Fruit fly (Drosophila melanogaster) whole organism, prepupa: ENCODE results near the gene Adsl.

Experiments used
- CG10631 ChIP-seq: fragments of 200-800 bp; sonication (Bioruptor generic); optimal IDR thresholded peaks from 2 replicates; lab custom pipeline; 2016; ENCODE audit warnings: missing biosample characterization, missing genetic modification characterization
- CG11294 ChIP-seq: fragments of 200-800 bp; sonication (Bioruptor generic); IDR thresholded peaks from 2 replicates; pipeline ENCODE4 v1.3.6; 2022; ENCODE audit warnings: missing biosample characterization, missing genetic modification characterization
- CG11762 ChIP-seq: fragments of 200-800 bp; sonication (Bioruptor generic); optimal IDR thresholded peaks from 3 replicates; lab custom pipeline; 2016; ENCODE audit warnings: missing biosample characterization, missing genetic modification characterization; ENCODE audit not compliant: insufficient read depth
- CG11902 ChIP-seq: fragments of 200-800 bp; sonication (Bioruptor generic); optimal IDR thresholded peaks from 3 replicates; lab custom pipeline; 2016; ENCODE audit warnings: missing biosample characterization, missing genetic modification characterization
- CG15336 ChIP-seq: fragments of 200-800 bp; sonication (Bioruptor generic); IDR thresholded peaks from 2 replicates; pipeline ENCODE4 v1.3.6; 2022; ENCODE audit warnings: missing biosample characterization, missing genetic modification characterization
- CG1621 ChIP-seq: fragments of 200-800 bp; sonication (Bioruptor generic); optimal IDR thresholded peaks from 3 replicates; lab custom pipeline; 2018; ENCODE audit warnings: missing biosample characterization, mild to moderate bottlenecking, missing genetic modification characterization
- CG16779 ChIP-seq: fragments of 200-800 bp; sonication (Bioruptor generic); optimal IDR thresholded peaks from 3 replicates; lab custom pipeline; 2017; ENCODE audit warnings: missing biosample characterization, mild to moderate bottlenecking, missing genetic modification characterization
- CG31627 ChIP-seq: fragments of 200-800 bp; sonication (Bioruptor generic); optimal IDR thresholded peaks from 3 replicates; lab custom pipeline; 2016; ENCODE audit warnings: missing biosample characterization, missing genetic modification characterization
- CG32006 ChIP-seq: fragments of 200-800 bp; sonication (Bioruptor generic); optimal IDR thresholded peaks from 3 replicates; lab custom pipeline; 2017; ENCODE audit warnings: missing biosample characterization, mild to moderate bottlenecking, missing genetic modification characterization
- CG34406 ChIP-seq: fragments of 200-800 bp; sonication (Bioruptor generic); optimal IDR thresholded peaks from 3 replicates; lab custom pipeline; 2016; ENCODE audit warnings: missing biosample characterization, missing genetic modification characterization
- CG3919 ChIP-seq: fragments of 200-800 bp; sonication (Bioruptor generic); optimal IDR thresholded peaks from 3 replicates; lab custom pipeline; 2016; ENCODE audit warnings: missing biosample characterization, missing genetic modification characterization
- CG6163 ChIP-seq: fragments of 200-800 bp; sonication (Bioruptor generic); IDR thresholded peaks from 3 replicates; pipeline ENCODE4 v1.3.6; 2022; ENCODE audit warnings: missing biosample characterization, missing genetic modification characterization
- CG6276 ChIP-seq: fragments of 200-800 bp; sonication (Bioruptor generic); optimal IDR thresholded peaks from 2 replicates; lab custom pipeline; 2017; ENCODE audit warnings: missing biosample characterization, mild to moderate bottlenecking, missing genetic modification characterization
- CG6792 ChIP-seq: fragments of 200-800 bp; sonication (Bioruptor generic); optimal IDR thresholded peaks from 3 replicates; lab custom pipeline; 2016; ENCODE audit warnings: missing biosample characterization, missing genetic modification characterization
- CG6808 ChIP-seq: fragments of 200-800 bp; sonication (Bioruptor generic); optimal IDR thresholded peaks from 3 replicates; lab custom pipeline; 2017; ENCODE audit warnings: missing biosample characterization, missing genetic modification characterization, mild to moderate bottlenecking, moderate library complexity, missing genetic modification reagents
- CG7368 ChIP-seq: fragments of 200-800 bp; sonication (Bioruptor generic); optimal IDR thresholded peaks from 3 replicates; lab custom pipeline; 2016; ENCODE audit warnings: missing biosample characterization, missing genetic modification characterization
- CG8119 ChIP-seq: fragments of 200-800 bp; sonication (Bioruptor generic); IDR thresholded peaks from 3 replicates; pipeline ENCODE4 v1.3.6; 2022; ENCODE audit warnings: missing biosample characterization, missing genetic modification characterization
- CG9139 ChIP-seq: fragments of 200-800 bp; sonication (Bioruptor generic); optimal IDR thresholded peaks from 3 replicates; lab custom pipeline; 2017; ENCODE audit warnings: missing biosample characterization, mild to moderate bottlenecking, missing genetic modification characterization
- Eip78C ChIP-seq: fragments of 200-800 bp; sonication (Bioruptor generic); peaks from one replicate; lab custom pipeline; 2016; ENCODE audit warnings: missing biosample characterization, missing genetic modification characterization
- Eip93F ChIP-seq: fragments of 200-800 bp; sonication (Bioruptor generic); optimal IDR thresholded peaks from 2 replicates; lab custom pipeline; 2016; ENCODE audit warnings: missing biosample characterization, mild to moderate bottlenecking, missing genetic modification characterization
- Ets21C ChIP-seq: fragments of 200-800 bp; sonication (Bioruptor generic); optimal IDR thresholded peaks from 3 replicates; lab custom pipeline; 2016; ENCODE audit warnings: missing biosample characterization, missing genetic modification characterization
- Gug ChIP-seq: fragments of 200-800 bp; sonication (Bioruptor generic); IDR thresholded peaks from 2 replicates; pipeline ENCODE4 v1.3.6; 2022; ENCODE audit warnings: missing biosample characterization, missing genetic modification characterization
- Hr38 ChIP-seq: sonication (Bioruptor generic); optimal IDR thresholded peaks from 2 replicates; lab custom pipeline; 2016; ENCODE audit warnings: missing biosample characterization, missing genetic modification characterization
- Hr39 ChIP-seq: fragments of 200-800 bp; sonication (Bioruptor generic); optimal IDR thresholded peaks from 2 replicates; lab custom pipeline; 2016; ENCODE audit warnings: missing biosample characterization, missing genetic modification characterization
- Hr4 ChIP-seq: fragments of 200-800 bp; sonication (Bioruptor generic); optimal IDR thresholded peaks from 3 replicates; lab custom pipeline; 2016; ENCODE audit warnings: missing biosample characterization, missing genetic modification characterization
- Lpt ChIP-seq: fragments of 200-800 bp; sonication (Bioruptor generic); optimal IDR thresholded peaks from 3 replicates; lab custom pipeline; 2016; ENCODE audit warnings: missing biosample characterization, missing genetic modification characterization
- OdsH ChIP-seq: fragments of 200-800 bp; sonication (Bioruptor generic); optimal IDR thresholded peaks from 3 replicates; lab custom pipeline; 2016; ENCODE audit warnings: missing biosample characterization, missing genetic modification characterization
- Smox ChIP-seq: fragments of 200-800 bp; sonication (Bioruptor generic); optimal IDR thresholded peaks from 3 replicates; lab custom pipeline; 2016; ENCODE audit warnings: missing biosample characterization, missing genetic modification characterization
- Sox102F ChIP-seq: fragments of 200-800 bp; sonication (Bioruptor generic); optimal IDR thresholded peaks from 2 replicates; lab custom pipeline; 2016; ENCODE audit warnings: missing biosample characterization, mild to moderate bottlenecking, missing genetic modification characterization
- Sox14 ChIP-seq: fragments of 200-800 bp; sonication (Bioruptor generic); optimal IDR thresholded peaks from 3 replicates; lab custom pipeline; 2016; ENCODE audit warnings: missing biosample characterization, missing genetic modification characterization
- Sox15 ChIP-seq: fragments of 200-800 bp; sonication (Bioruptor generic); optimal IDR thresholded peaks from 3 replicates; lab custom pipeline; 2016; ENCODE audit warnings: missing biosample characterization, missing genetic modification characterization
- cyc ChIP-seq: fragments of 200-800 bp; sonication (Bioruptor generic); optimal IDR thresholded peaks from 3 replicates; lab custom pipeline; 2016; ENCODE audit warnings: missing biosample characterization, missing genetic modification characterization
- dac ChIP-seq: fragments of 200-800 bp; sonication (Bioruptor generic); optimal IDR thresholded peaks from 2 replicates; lab custom pipeline; 2017; ENCODE audit warnings: missing biosample characterization, mild to moderate bottlenecking, missing genetic modification characterization
- dsx ChIP-seq: fragments of 200-800 bp; optimal IDR thresholded peaks from 3 replicates; lab custom pipeline; 2019; ENCODE audit warnings: missing biosample characterization, mild to moderate bottlenecking, missing genetic modification characterization, moderate library complexity; ENCODE audit not compliant: poor library complexity, severe bottlenecking
- eg ChIP-seq: fragments of 200-800 bp; sonication (Bioruptor generic); IDR thresholded peaks from 3 replicates; pipeline ENCODE4 v1.3.6; 2022; ENCODE audit warnings: missing biosample characterization, missing genetic modification characterization
- esn ChIP-seq: fragments of 200-800 bp; sonication (Bioruptor generic); optimal IDR thresholded peaks from 2 replicates; lab custom pipeline; 2016; ENCODE audit warnings: missing biosample characterization, mild to moderate bottlenecking, missing genetic modification characterization, moderate library complexity
- fd59A ChIP-seq: fragments of 200-800 bp; sonication (Bioruptor generic); optimal IDR thresholded peaks from 2 replicates; lab custom pipeline; 2017; ENCODE audit warnings: missing biosample characterization, mild to moderate bottlenecking, missing genetic modification characterization, missing genetic modification reagents
- fd85E ChIP-seq: fragments of 200-800 bp; sonication (Bioruptor generic); optimal IDR thresholded peaks from 3 replicates; lab custom pipeline; 2016; ENCODE audit warnings: missing biosample characterization, missing genetic modification characterization
- lz ChIP-seq: fragments of 200-800 bp; sonication (Bioruptor generic); optimal IDR thresholded peaks from 3 replicates; lab custom pipeline; 2016; ENCODE audit warnings: missing biosample characterization, missing genetic modification characterization
- net ChIP-seq: fragments of 200-800 bp; sonication (Bioruptor generic); optimal IDR thresholded peaks from 3 replicates; lab custom pipeline; 2016; ENCODE audit warnings: missing biosample characterization, missing genetic modification characterization
- pdm3 ChIP-seq: fragments of 200-800 bp; sonication (Bioruptor generic); optimal IDR thresholded peaks from 3 replicates; lab custom pipeline; 2016; ENCODE audit warnings: missing biosample characterization, missing genetic modification characterization
- spab ChIP-seq: fragments of 200-800 bp; sonication (Bioruptor generic); optimal IDR thresholded peaks from 2 replicates; lab custom pipeline; 2017; ENCODE audit warnings: missing biosample characterization, mild to moderate bottlenecking, missing genetic modification characterization, missing genetic modification reagents
- ss ChIP-seq, 2 experiments: fragments of 200-800 bp; sonication (Bioruptor generic); optimal IDR thresholded peaks; 2 replicates in 1 of 2; 3 replicates in 1 of 2; lab custom pipeline; 2017 to 2018; ENCODE audit warnings: mild to moderate bottlenecking in 2 of 2, missing biosample characterization in 2 of 2, missing genetic modification characterization in 2 of 2, moderate library complexity in 1 of 2
- vri ChIP-seq: fragments of 200-800 bp; sonication (Bioruptor generic); optimal IDR thresholded peaks from 3 replicates; lab custom pipeline; 2016; ENCODE audit warnings: missing biosample characterization, mild to moderate bottlenecking, missing genetic modification characterization

Gene Adsl

dm6 chr3R:17053415-17054177 is 32.7 kb upstream of the Adsl start, which contains the start of gene Dad (continued):
- TF ChIP-seq CG6808 (GFP tag; lab: Kevin White, UChicago), result no peak
- TF ChIP-seq CG11294 (GFP tag; lab: Robert Waterston, UW), result no peak
- no peak for TF ChIP-seq CG15336
- TF ChIP-seq CG6163 (GFP tag; lab: Robert Waterston, UW), result peak; percentile 49
- peak; percentile 94 for TF ChIP-seq Eip78C
- no peak for TF ChIP-seq CG8119
- peak; percentile 19 for TF ChIP-seq CG31627 (GFP tag; lab: Kevin White, UChicago)
- peak; percentile 52 for TF ChIP-seq CG16779 (tag; lab: Kevin White, UChicago)
- no peak for TF ChIP-seq CG1621 (tag; lab: Kevin White, UChicago)
- TF ChIP-seq CG11762 (GFP tag; lab: Kevin White, UChicago), result no peak
- peak; percentile 65 for TF ChIP-seq esn (GFP tag; lab: Kevin White, UChicago)
- peak; percentile 34 for TF ChIP-seq Eip93F (GFP tag; lab: Kevin White, UChicago)
- no peak for TF ChIP-seq Sox15 (GFP tag; lab: Kevin White, UChicago)
- TF ChIP-seq eg (GFP tag; lab: Robert Waterston, UW), result peak; percentile 48; the same call in 1 of the 3 replicates
- no peak for TF ChIP-seq spab (GFP tag; lab: Kevin White, UChicago)
- peak; percentile 16 for TF ChIP-seq cyc
- peak; percentile 57 for TF ChIP-seq lz (GFP tag; lab: Kevin White, UChicago)
- TF ChIP-seq Sox102F (GFP tag; lab: Kevin White, UChicago), result peak; percentile 54
- TF ChIP-seq OdsH (GFP tag; lab: Kevin White, UChicago), result peak; percentile 29
- no peak for TF ChIP-seq CG32006

DNA sequence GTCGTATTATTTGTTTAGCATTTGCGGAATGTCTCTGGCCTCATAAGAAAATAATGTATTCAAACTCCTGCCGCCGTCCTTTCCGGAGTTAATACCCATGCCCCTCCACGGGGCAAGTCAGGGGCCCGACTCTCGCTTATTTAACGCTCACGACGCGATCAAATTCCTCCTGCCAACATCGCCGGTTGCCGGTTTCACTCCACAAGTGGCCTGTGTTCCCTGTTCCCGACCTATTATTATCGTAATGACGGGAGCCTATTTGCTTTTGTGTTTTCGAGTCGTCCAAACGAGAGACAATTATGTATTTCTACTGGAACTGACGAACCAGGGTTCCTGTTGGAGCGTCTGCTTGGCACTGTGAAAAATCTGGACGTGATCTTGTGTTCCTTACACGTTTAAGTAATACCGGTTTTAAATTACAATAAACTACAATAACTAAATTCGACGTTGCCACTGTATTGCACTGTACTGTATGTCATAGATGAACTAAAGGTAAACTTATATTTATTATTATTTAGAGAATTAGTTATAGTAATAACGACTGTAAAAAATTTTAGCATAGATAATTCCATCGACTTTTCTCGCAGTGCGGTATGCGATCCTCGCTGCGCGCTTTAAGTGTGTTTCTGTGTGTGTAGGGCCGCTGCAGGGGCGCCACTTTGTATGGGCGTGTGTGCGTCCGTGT is 31.7 kb upstream of the Adsl start:
- peak; percentile 78 for TF ChIP-seq esn (GFP tag; lab: Kevin White, UChicago)
- peak; percentile 35; the same call in 1 of the 2 replicates for TF ChIP-seq Gug (GFP tag; lab: Robert Waterston, UW)
- peak; percentile 77 for TF ChIP-seq CG1621 (tag; lab: Kevin White, UChicago)
- peak; percentile 57 for TF ChIP-seq Lpt (GFP tag; lab: Kevin White, UChicago)
- peak; percentile 41 for TF ChIP-seq Hr4
- no peak for TF ChIP-seq CG11294 (GFP tag; lab: Robert Waterston, UW)
- TF ChIP-seq Hr38 (GFP tag; lab: Kevin White, UChicago), result no peak
- peak; percentile 79 for TF ChIP-seq Sox102F (GFP tag; lab: Kevin White, UChicago)
- TF ChIP-seq CG10631 (GFP tag; lab: Kevin White, UChicago), result peak; percentile 74
- TF ChIP-seq spab (GFP tag; lab: Kevin White, UChicago), result peak; percentile 78
- TF ChIP-seq CG6808 (GFP tag; lab: Kevin White, UChicago), result peak; percentile 89
- TF ChIP-seq Smox (GFP tag; lab: Kevin White, UChicago), result peak; percentile 70
- TF ChIP-seq CG7368 (GFP tag; lab: Kevin White, UChicago), result peak; percentile 50
- no peak for TF ChIP-seq fd85E (GFP tag; lab: Kevin White, UChicago)
- TF ChIP-seq net (GFP tag; lab: Kevin White, UChicago), result peak; percentile 62
- TF ChIP-seq CG16779 (tag; lab: Kevin White, UChicago), result peak; percentile 71
- peak; percentile 61 for TF ChIP-seq lz (GFP tag; lab: Kevin White, UChicago)
- peak; percentile 75 for TF ChIP-seq pdm3 (GFP tag; lab: Kevin White, UChicago)
- peak; percentile 79 for TF ChIP-seq CG3919 (GFP tag; lab: Kevin White, UChicago)
- TF ChIP-seq Sox14 (GFP tag; lab: Kevin White, UChicago), result peak; percentile 63
- TF ChIP-seq Ets21C (GFP tag; lab: Kevin White, UChicago), result peak; percentile 17
- TF ChIP-seq Hr39 (GFP tag; lab: Kevin White, UChicago), result peak; percentile 49
- TF ChIP-seq CG32006, result peak; percentile 64
- TF ChIP-seq CG34406 (GFP tag; lab: Kevin White, UChicago), result peak; percentile 67
- TF ChIP-seq OdsH (GFP tag; lab: Kevin White, UChicago), result peak; percentile 76
- TF ChIP-seq vri (GFP tag; lab: Kevin White, UChicago), result peak; percentile 70
- TF ChIP-seq CG11902 (GFP tag; lab: Kevin White, UChicago), result peak; percentile 16
- TF ChIP-seq Eip93F (GFP tag; lab: Kevin White, UChicago), result peak; percentile 48
- TF ChIP-seq CG9139 (GFP tag; lab: Kevin White, UChicago), result peak; percentile 72
- peak; percentile 11 for TF ChIP-seq CG6276 (GFP tag; lab: Kevin White, UChicago)
- 0 out of 3 replicates have a peak, but pooled peaks have one; percentile 9 for TF ChIP-seq eg (GFP tag; lab: Robert Waterston, UW)
- TF ChIP-seq dsx (GFP tag; lab: Kevin White, UChicago), result peak; percentile 88
- peak; percentile 18 for TF ChIP-seq dac (GFP tag; lab: Kevin White, UChicago)
- peak; percentile 76 for TF ChIP-seq CG6792 (GFP tag; lab: Kevin White, UChicago)
- peak; percentile 57; the same call in 2 of the 3 replicates for TF ChIP-seq CG6163 (GFP tag; lab: Robert Waterston, UW)
- TF ChIP-seq Sox15 (GFP tag; lab: Kevin White, UChicago), result peak; percentile 46
- TF ChIP-seq fd59A (GFP tag; lab: Kevin White, UChicago), result peak; percentile 87
- peak; percentile 88 to 89 for TF ChIP-seq ss (GFP tag; optimal IDR thresholded peaks at IDR 0.05; lab: Kevin White, UChicago)
